Worm (Caenorhabditis elegans): ENCODE measurements around the gene C38H2.3.

DNA sequence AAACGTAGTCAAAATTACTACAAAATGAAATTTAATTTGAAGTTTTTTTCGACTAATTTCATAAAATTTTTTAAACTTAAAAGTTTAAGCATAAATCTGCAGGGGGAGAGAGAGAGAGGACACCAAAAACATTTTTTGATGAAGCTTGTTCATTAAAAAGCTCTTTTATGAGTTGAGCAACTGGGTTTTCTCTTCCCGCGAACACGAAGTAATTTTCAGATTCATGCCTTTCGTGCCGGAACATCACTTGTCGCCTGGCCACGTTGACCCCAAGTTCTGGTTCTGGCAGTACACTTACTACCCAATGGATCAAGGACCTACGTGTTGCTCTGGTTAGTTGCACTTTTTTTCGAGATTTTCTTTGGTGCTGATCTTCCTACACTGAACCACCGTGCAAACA lies 2.6 kb downstream of the C38H2.3 start:
- TF ChIP-seq him-1 (tag; optimal IDR thresholded peaks at IDR 0.05) (no peak), dao-5 (tag; optimal IDR thresholded peaks at IDR 0.05) (no peak), W03F9.2 (tag; optimal IDR thresholded peaks at IDR 0.05) (no peak)

All from whole organism, L4/young adult.